Worm (Caenorhabditis elegans): ENCODE data around the gene F36H5.9.

Gene F36H5.9

ce11 chrII:1763072-1763471 is 10.2 kb upstream of the F36H5.9 start, which contains the start of gene math-28:
math-28 (plus strand) TSS chrII:1763372.
- TF ChIP-seq med-1 (GFP tag; optimal IDR thresholded peaks at IDR 0.05; ENCODE audit: insufficient read depth) (no peak), cog-1 (tag; optimal IDR thresholded peaks at IDR 0.05) (no peak), T22C8.4 (GFP tag; IDR thresholded peaks at IDR 0.05) (no peak), tab-1 (GFP tag; IDR thresholded peaks at IDR 0.05) (no peak), ztf-23 (GFP tag; IDR thresholded peaks at IDR 0.05) (no peak), ztf-29 (GFP tag; IDR thresholded peaks at IDR 0.05) (no peak), flt-1 (GFP tag; IDR thresholded peaks at IDR 0.05) (no peak), ref-1 (GFP tag; conservative IDR thresholded peaks at IDR 0.05) (no peak)

DNA sequence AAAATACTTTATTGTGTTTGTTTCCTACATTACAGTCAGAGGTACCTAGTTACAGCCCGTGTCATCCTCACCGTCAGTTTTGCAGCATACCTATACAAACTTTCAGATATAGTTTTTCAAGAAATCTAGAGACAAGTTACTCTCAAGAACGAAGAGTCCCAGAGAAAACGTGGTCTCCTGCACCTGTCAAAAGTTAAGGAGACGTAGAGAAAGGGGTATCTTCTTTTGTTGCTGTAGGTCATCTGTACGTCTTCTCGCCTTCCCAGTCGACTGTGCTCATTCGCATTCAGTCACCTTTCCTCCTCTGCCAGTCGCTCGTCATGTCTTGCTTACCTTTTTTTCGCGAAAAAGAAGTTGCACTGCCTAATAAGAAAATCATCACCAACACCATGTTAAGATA is 8.7 kb upstream of the F36H5.9 start, which contains the start of gene F36H5.4:
F36H5.4 (plus strand) TSS at position 301 of the 400 bp plus-strand sequence.
- TF ChIP-seq med-1 (GFP tag; optimal IDR thresholded peaks at IDR 0.05; ENCODE audit: insufficient read depth) (no peak), cog-1 (tag; optimal IDR thresholded peaks at IDR 0.05) (no peak), ztf-29 (GFP tag; IDR thresholded peaks at IDR 0.05) (no peak), ztf-23 (GFP tag; IDR thresholded peaks at IDR 0.05) (no peak), flt-1 (GFP tag; IDR thresholded peaks at IDR 0.05) (no peak), ref-1 (GFP tag; conservative IDR thresholded peaks at IDR 0.05) (no peak), T22C8.4 (GFP tag; IDR thresholded peaks at IDR 0.05) (no peak), klf-2 (GFP tag; conservative IDR thresholded peaks at IDR 0.05) (no peak), tab-1 (GFP tag; IDR thresholded peaks at IDR 0.05) (no peak)

DNA sequence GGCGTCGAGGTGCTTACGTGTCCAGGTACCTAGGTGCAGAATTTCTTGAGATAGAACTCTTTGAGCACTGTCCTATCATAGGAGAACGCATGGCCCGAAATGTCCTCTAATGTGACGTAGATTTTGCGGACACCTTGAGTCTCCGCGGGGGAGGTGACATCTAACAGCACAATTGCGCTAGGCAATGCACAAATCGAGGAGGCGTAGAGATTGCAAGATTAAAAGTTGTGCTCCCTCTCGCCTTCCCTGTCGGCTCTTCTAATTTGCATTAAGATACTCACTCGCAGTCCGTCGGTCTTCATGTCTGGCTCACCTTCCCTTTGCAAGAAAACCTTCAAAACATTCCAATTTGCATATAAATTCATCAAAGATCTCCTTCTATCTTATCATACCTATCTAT is 6.7 kb upstream of the F36H5.9 start, which contains the start of gene F36H5.18:
F36H5.18 (plus strand) TSS at position 301 of the 400 bp plus-strand sequence.
- TF ChIP-seq ztf-23 (GFP tag; IDR thresholded peaks at IDR 0.05) (no peak), ztf-29 (GFP tag; IDR thresholded peaks at IDR 0.05) (no peak)

DNA sequence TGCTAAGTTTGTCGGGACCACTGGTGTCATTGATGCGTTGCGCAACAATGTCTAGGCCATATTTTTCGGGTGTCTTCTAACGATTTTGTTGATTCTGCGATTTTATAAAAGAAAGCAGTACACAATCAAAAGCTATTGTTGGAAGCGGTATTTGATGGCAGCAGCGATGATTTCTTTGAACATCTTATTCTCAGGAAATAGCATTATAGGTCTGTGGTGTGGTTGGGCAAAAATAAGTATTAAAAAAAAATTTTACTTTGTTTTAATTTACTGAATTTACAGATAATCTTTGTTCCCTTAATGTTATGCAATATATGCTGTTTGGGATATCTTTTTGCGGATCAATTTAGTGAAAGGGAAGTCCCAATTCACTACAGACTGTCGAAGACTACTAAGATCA is 4.1 kb upstream of the F36H5.9 start, which contains the start of gene F36H5.10:
F36H5.10 (plus strand) TSS at position 301 of the 400 bp plus-strand sequence.
- TF ChIP-seq klf-2 (GFP tag; conservative IDR thresholded peaks at IDR 0.05) = no peak
- TF ChIP-seq med-1 (GFP tag; optimal IDR thresholded peaks at IDR 0.05; ENCODE audit: insufficient read depth) = no peak
- no peak for TF ChIP-seq flt-1 (GFP tag; IDR thresholded peaks at IDR 0.05)
- TF ChIP-seq tab-1 (GFP tag; IDR thresholded peaks at IDR 0.05) = no peak
- TF ChIP-seq T22C8.4 (GFP tag; IDR thresholded peaks at IDR 0.05) = no peak
- no peak for TF ChIP-seq cog-1 (tag; optimal IDR thresholded peaks at IDR 0.05)
- no peak for TF ChIP-seq ztf-29 (GFP tag; IDR thresholded peaks at IDR 0.05)
- TF ChIP-seq ref-1 (GFP tag; conservative IDR thresholded peaks at IDR 0.05) = no peak

ce11 chrII:1756582-1756981 is 3.7 kb upstream of the F36H5.9 start, which contains the start of gene fbxb-53:
fbxb-53 (plus strand) TSS chrII:1756882.
- no peak for TF ChIP-seq ztf-23 (GFP tag; IDR thresholded peaks at IDR 0.05)
- no peak for TF ChIP-seq cog-1 (tag; optimal IDR thresholded peaks at IDR 0.05)
- no peak for TF ChIP-seq med-1 (GFP tag; optimal IDR thresholded peaks at IDR 0.05; ENCODE audit: insufficient read depth)
- no peak for TF ChIP-seq T22C8.4 (GFP tag; IDR thresholded peaks at IDR 0.05)
- TF ChIP-seq tab-1 (GFP tag; IDR thresholded peaks at IDR 0.05) = no peak

DNA sequence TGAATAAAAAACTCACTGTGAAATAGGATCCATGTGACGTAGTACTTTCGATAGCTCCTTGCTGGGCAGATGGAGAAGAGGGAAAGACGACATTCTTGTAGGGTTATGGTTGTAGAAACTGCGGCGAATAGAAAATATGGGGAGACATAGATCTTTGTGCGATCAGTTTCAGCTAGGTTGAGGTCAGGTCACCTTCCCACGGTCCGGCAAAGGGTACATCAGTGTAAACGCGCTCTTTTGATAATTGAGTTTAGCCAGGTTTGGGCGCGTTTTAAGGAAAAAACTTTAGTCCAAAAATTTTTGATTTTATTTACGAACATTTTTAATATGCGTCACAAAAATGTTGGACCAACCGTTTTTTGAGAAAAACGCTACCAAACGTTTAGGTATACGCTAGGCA is 3.2 kb upstream of the F36H5.9 start, which contains the start of gene F36H5.17:
F36H5.17 (minus strand) TSS at position 101 of the 400 bp plus-strand sequence.
- TF ChIP-seq ztf-29 (GFP tag; IDR thresholded peaks at IDR 0.05) (no peak), cog-1 (tag; optimal IDR thresholded peaks at IDR 0.05) (no peak), ztf-23 (GFP tag; IDR thresholded peaks at IDR 0.05) (no peak), flt-1 (GFP tag; IDR thresholded peaks at IDR 0.05) (no peak), T22C8.4 (GFP tag; IDR thresholded peaks at IDR 0.05) (no peak), tab-1 (GFP tag; IDR thresholded peaks at IDR 0.05) (no peak), ref-1 (GFP tag; conservative IDR thresholded peaks at IDR 0.05) (no peak), med-1 (GFP tag; optimal IDR thresholded peaks at IDR 0.05; ENCODE audit: insufficient read depth) (no peak), klf-2 (GFP tag; conservative IDR thresholded peaks at IDR 0.05) (no peak)

DNA sequence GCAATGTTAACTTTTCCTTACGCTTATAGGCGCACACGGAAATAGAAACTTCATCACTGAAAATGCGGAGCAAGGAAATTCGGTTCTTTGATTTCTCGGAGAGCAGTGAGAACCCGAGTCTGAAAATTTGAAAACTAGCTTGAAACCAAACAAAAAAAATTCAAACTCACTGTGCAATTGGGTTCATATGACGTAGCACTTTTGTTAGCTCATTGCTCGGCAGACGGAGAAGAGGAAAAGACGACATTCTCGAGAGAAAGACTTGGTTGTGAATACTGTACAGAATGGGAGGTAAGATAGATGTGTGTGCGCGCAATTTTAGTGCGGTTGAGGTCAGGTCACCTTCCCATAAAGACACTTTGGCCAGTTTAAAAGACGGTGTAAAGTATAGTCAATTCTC is 2.5 kb downstream of the F36H5.9 start, which contains the start of the genes F36H5.13 and F36H5.8:
F36H5.13 (minus strand) TSS at position 101 of the 400 bp plus-strand sequence.
F36H5.8 (minus strand) TSS at position 274 of the 400 bp plus-strand sequence.
- TF ChIP-seq T22C8.4 (GFP tag; IDR thresholded peaks at IDR 0.05) = no peak
- no peak for TF ChIP-seq cog-1 (tag; optimal IDR thresholded peaks at IDR 0.05)
- TF ChIP-seq ztf-29 (GFP tag; IDR thresholded peaks at IDR 0.05) = no peak
- no peak for TF ChIP-seq tab-1 (GFP tag; IDR thresholded peaks at IDR 0.05)
- no peak for TF ChIP-seq med-1 (GFP tag; optimal IDR thresholded peaks at IDR 0.05; ENCODE audit: insufficient read depth)
- no peak for TF ChIP-seq klf-2 (GFP tag; conservative IDR thresholded peaks at IDR 0.05)
- no peak for TF ChIP-seq flt-1 (GFP tag; IDR thresholded peaks at IDR 0.05)
- no peak for TF ChIP-seq ztf-23 (GFP tag; IDR thresholded peaks at IDR 0.05)
- TF ChIP-seq ref-1 (GFP tag; conservative IDR thresholded peaks at IDR 0.05) = no peak

DNA sequence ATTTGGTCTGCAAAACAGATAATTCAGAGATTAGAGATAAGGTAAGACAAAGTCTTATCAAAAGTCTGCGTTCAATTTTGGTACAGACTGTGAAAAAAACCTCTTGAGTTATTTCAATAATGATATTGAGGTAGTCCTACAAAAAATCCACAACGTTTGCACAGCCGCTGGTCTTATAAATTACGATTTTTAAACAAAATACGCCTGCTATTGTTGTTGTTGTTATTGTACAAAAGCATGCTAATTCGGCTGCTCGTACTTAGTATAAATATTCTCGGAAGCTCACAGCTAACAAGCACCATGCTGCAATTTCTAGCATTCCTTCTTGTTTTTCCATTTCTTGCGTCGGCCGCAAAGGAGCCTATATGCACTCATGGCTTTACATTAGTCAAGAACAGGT is 8.7 kb downstream of the F36H5.9 start, which contains the start of gene clec-19:
clec-19 (plus strand) TSS at position 301 of the 400 bp plus-strand sequence.
- TF ChIP-seq klf-2 (GFP tag; conservative IDR thresholded peaks at IDR 0.05) = no peak
- TF ChIP-seq T22C8.4 (GFP tag; IDR thresholded peaks at IDR 0.05) = no peak
- TF ChIP-seq flt-1 (GFP tag; IDR thresholded peaks at IDR 0.05) = no peak
- no peak for TF ChIP-seq med-1 (GFP tag; optimal IDR thresholded peaks at IDR 0.05; ENCODE audit: insufficient read depth)
- no peak for TF ChIP-seq tab-1 (GFP tag; IDR thresholded peaks at IDR 0.05)

- TF ChIP-seq tab-1 (GFP tag; IDR thresholded peaks at IDR 0.05) (no peak), klf-2 (GFP tag; conservative IDR thresholded peaks at IDR 0.05) (no peak), T22C8.4 (GFP tag; IDR thresholded peaks at IDR 0.05) (no peak), flt-1 (GFP tag; IDR thresholded peaks at IDR 0.05) (no peak), ref-1 (GFP tag; conservative IDR thresholded peaks at IDR 0.05) (no peak), ztf-23 (GFP tag; IDR thresholded peaks at IDR 0.05) (no peak), cog-1 (tag; optimal IDR thresholded peaks at IDR 0.05) (no peak), ztf-29 (GFP tag; IDR thresholded peaks at IDR 0.05) (no peak), med-1 (GFP tag; optimal IDR thresholded peaks at IDR 0.05; ENCODE audit: insufficient read depth) (no peak)
Observed at ce11 chrII:1742535-1742934, 10.4 kb downstream of the F36H5.9 start, which contains the start of gene F36H5.12. F36H5.12 (plus strand) TSS chrII:1742835.

- TF ChIP-seq klf-2 (GFP tag; conservative IDR thresholded peaks at IDR 0.05) (no peak), tab-1 (GFP tag; IDR thresholded peaks at IDR 0.05) (no peak)
Observed at ce11 chrII:1741248-1741647, 11.6 kb downstream of the F36H5.9 start, which contains the start of gene K07G6.1. K07G6.1 (plus strand) TSS chrII:1741548.

All from whole organism, midembryonic.